Fruit fly (Drosophila melanogaster) whole organism, prepupa: ENCODE measurements around the gene CG5402.

ENCODE experiments used
- CG16779 ChIP-seq: fragments of 200-800 bp; sonication (Bioruptor generic); optimal IDR thresholded peaks from 3 replicates; lab custom pipeline; 2017; ENCODE audit warnings: missing biosample characterization, mild to moderate bottlenecking, missing genetic modification characterization
- CG32006 ChIP-seq: fragments of 200-800 bp; sonication (Bioruptor generic); optimal IDR thresholded peaks from 3 replicates; lab custom pipeline; 2017; ENCODE audit warnings: missing biosample characterization, mild to moderate bottlenecking, missing genetic modification characterization
- CG4318 ChIP-seq: fragments of 200-800 bp; sonication (Bioruptor generic); optimal IDR thresholded peaks from 3 replicates; lab custom pipeline; 2017; ENCODE audit warnings: missing biosample characterization, mild to moderate bottlenecking, missing genetic modification characterization
- CG8632 ChIP-seq: fragments of 200-800 bp; sonication (Bioruptor generic); optimal IDR thresholded peaks from 3 replicates; lab custom pipeline; 2016; ENCODE audit warnings: missing biosample characterization, missing genetic modification characterization
- Hr39 ChIP-seq: fragments of 200-800 bp; sonication (Bioruptor generic); optimal IDR thresholded peaks from 2 replicates; lab custom pipeline; 2016; ENCODE audit warnings: missing biosample characterization, missing genetic modification characterization
- Met ChIP-seq: fragments of 200-800 bp; sonication (Bioruptor generic); optimal IDR thresholded peaks from 3 replicates; lab custom pipeline; 2016; ENCODE audit warnings: missing biosample characterization, missing genetic modification characterization
- Sox15 ChIP-seq: fragments of 200-800 bp; sonication (Bioruptor generic); optimal IDR thresholded peaks from 3 replicates; lab custom pipeline; 2016; ENCODE audit warnings: missing biosample characterization, missing genetic modification characterization
- esn ChIP-seq: fragments of 200-800 bp; sonication (Bioruptor generic); optimal IDR thresholded peaks from 2 replicates; lab custom pipeline; 2016; ENCODE audit warnings: missing biosample characterization, mild to moderate bottlenecking, missing genetic modification characterization, moderate library complexity
- fkh ChIP-seq: fragments of 200-800 bp; sonication (Bioruptor generic); optimal IDR thresholded peaks from 3 replicates; lab custom pipeline; 2017; ENCODE audit warnings: missing biosample characterization, mild to moderate bottlenecking, missing genetic modification characterization, moderate library complexity
- pdm3 ChIP-seq: fragments of 200-800 bp; sonication (Bioruptor generic); optimal IDR thresholded peaks from 3 replicates; lab custom pipeline; 2016; ENCODE audit warnings: missing biosample characterization, missing genetic modification characterization
- vri ChIP-seq: fragments of 200-800 bp; sonication (Bioruptor generic); optimal IDR thresholded peaks from 3 replicates; lab custom pipeline; 2016; ENCODE audit warnings: missing biosample characterization, mild to moderate bottlenecking, missing genetic modification characterization

- no peak for TF ChIP-seq CG16779
- no peak for TF ChIP-seq CG4318 (GFP tag; lab: Kevin White, UChicago)
- TF ChIP-seq pdm3: no peak
- no peak for TF ChIP-seq vri
- no peak for TF ChIP-seq esn (GFP tag; lab: Kevin White, UChicago)
- TF ChIP-seq fkh (GFP tag; lab: Kevin White, UChicago): no peak
- TF ChIP-seq Sox15 (GFP tag; lab: Kevin White, UChicago): no peak
- TF ChIP-seq CG8632 (GFP tag; lab: Kevin White, UChicago): no peak
- no peak for TF ChIP-seq Met
- TF ChIP-seq Hr39: no peak
- TF ChIP-seq CG32006: no peak
Observed at dm6 chr3R:27502856-27503255, at the start of gene CG5402.
